Fruit fly (Drosophila melanogaster) whole organism, pupa: ENCODE results near the gene spg.

Source experiments
- CG10348 ChIP-seq: fragments of 200-800 bp; sonication (Bioruptor generic); IDR thresholded peaks from 2 replicates; pipeline ENCODE4 v1.3.6; 2022; ENCODE audit warnings: missing biosample characterization, missing genetic modification characterization
- CG12605 ChIP-seq: fragments of 200-800 bp; sonication (Bioruptor generic); IDR thresholded peaks from 2 replicates; pipeline ENCODE4 v1.3.6; 2022; ENCODE audit warnings: missing biosample characterization, missing genetic modification characterization
- CG14655 ChIP-seq: fragments of 200-800 bp; sonication (Bioruptor generic); optimal IDR thresholded peaks from 3 replicates; lab custom pipeline; 2017; ENCODE audit warnings: mild to moderate bottlenecking, missing biosample characterization, missing genetic modification reagents, missing genetic modification characterization
- CG17806 ChIP-seq: fragments of 200-800 bp; sonication (Bioruptor generic); optimal IDR thresholded peaks from 2 replicates; lab custom pipeline; 2018; ENCODE audit warnings: missing biosample characterization, mild to moderate bottlenecking, missing genetic modification characterization, moderate library complexity
- CG32121 ChIP-seq: fragments of 200-800 bp; sonication (Bioruptor generic); IDR thresholded peaks from 2 replicates; pipeline ENCODE4 v1.3.6; 2022; ENCODE audit warnings: missing biosample characterization, missing genetic modification characterization
- CG34367 ChIP-seq: fragments of 200-800 bp; sonication (Bioruptor generic); optimal IDR thresholded peaks from 2 replicates; lab custom pipeline; 2018; ENCODE audit warnings: missing biosample characterization, mild to moderate bottlenecking, missing genetic modification characterization
- CG8301 ChIP-seq: fragments of 200-800 bp; sonication (Bioruptor generic); optimal IDR thresholded peaks from 2 replicates; lab custom pipeline; 2018; ENCODE audit warnings: missing biosample characterization, mild to moderate bottlenecking, missing genetic modification characterization
- CG9948 ChIP-seq: fragments of 200-800 bp; sonication (Bioruptor generic); optimal IDR thresholded peaks from 2 replicates; lab custom pipeline; 2018; ENCODE audit warnings: missing biosample characterization, mild to moderate bottlenecking, missing genetic modification characterization, moderate library complexity
- D1 ChIP-seq: fragments of 200-800 bp; sonication (Bioruptor generic); optimal IDR thresholded peaks from 2 replicates; lab custom pipeline; 2018; ENCODE audit warnings: missing biosample characterization, mild to moderate bottlenecking, missing genetic modification characterization, moderate library complexity
- Pif1A ChIP-seq: fragments of 200-800 bp; sonication (Bioruptor generic); optimal IDR thresholded peaks from 3 replicates; lab custom pipeline; 2016; ENCODE audit warnings: missing biosample characterization, missing genetic modification characterization
- Pif1B ChIP-seq: fragments of 200-800 bp; sonication (Bioruptor generic); optimal IDR thresholded peaks from 3 replicates; lab custom pipeline; 2016; ENCODE audit warnings: missing biosample characterization, missing genetic modification characterization
- Snoo ChIP-seq: fragments of 200-800 bp; sonication (Bioruptor generic); optimal IDR thresholded peaks from 3 replicates; lab custom pipeline; 2017; ENCODE audit warnings: missing biosample characterization, mild to moderate bottlenecking, missing genetic modification characterization, inconsistent platforms
- rn ChIP-seq: fragments of 200-800 bp; sonication (Bioruptor generic); IDR thresholded peaks from 2 replicates; pipeline ENCODE4 v1.3.6; 2022; ENCODE audit warnings: missing biosample characterization, missing genetic modification characterization

DNA sequence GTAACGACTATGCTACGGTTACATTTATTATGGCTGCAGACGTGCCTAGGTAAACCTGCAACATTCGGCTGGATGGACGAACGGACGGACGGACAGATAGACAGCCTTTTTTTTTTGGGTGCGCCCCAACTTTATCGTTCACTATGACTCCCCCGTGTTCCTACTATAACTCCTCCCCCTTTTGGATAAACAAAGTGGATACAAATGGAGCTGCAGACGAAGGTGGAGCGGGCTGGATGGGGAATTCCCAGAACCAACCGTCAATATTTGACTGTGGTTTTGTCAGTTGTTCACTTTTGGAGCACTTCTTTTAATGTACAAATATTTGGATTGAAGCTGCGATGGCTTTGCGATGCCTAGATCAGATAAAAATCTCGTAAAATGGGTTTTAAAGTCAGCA, 11.1 kb downstream of the spg start:
- no peak for TF ChIP-seq Pif1B (GFP tag; lab: Kevin White, UChicago)
- no peak for TF ChIP-seq CG10348 (GFP tag; lab: Robert Waterston, UW)
- no peak for TF ChIP-seq D1 (tag; lab: Kevin White, UChicago)
- no peak for TF ChIP-seq CG34367 (tag; lab: Kevin White, UChicago)
- TF ChIP-seq CG12605 (GFP tag; lab: Robert Waterston, UW): no peak
- TF ChIP-seq Snoo (tag; lab: Kevin White, UChicago): no peak
- TF ChIP-seq CG8301 (tag; lab: Kevin White, UChicago): no peak
- no peak for TF ChIP-seq CG17806
- no peak for TF ChIP-seq CG14655 (GFP tag; lab: Kevin White, UChicago)
- no peak for TF ChIP-seq CG32121 (GFP tag; lab: Robert Waterston, UW)
- TF ChIP-seq rn (GFP tag; lab: Robert Waterston, UW): no peak
- no peak for TF ChIP-seq CG9948 (tag; lab: Kevin White, UChicago)
- no peak for TF ChIP-seq Pif1A (GFP tag; lab: Kevin White, UChicago)
